Worm (Caenorhabditis elegans) whole organism, L4 larva: Measurements from ENCODE around the gene F10C2.7.
A peak's percentile ranks its signal among the peaks of the same experiment; 100 is the strongest.

Experiments used
- Y5F2A.4 ChIP-seq: fragments of 200-800 bp; sonication (Bioruptor generic); optimal IDR thresholded peaks from 2 replicates; lab custom pipeline; 2018; ENCODE audit warnings: mild to moderate bottlenecking, missing genetic modification characterization, missing compliant biosample characterization
- aha-1 ChIP-seq: fragments of 150-350 bp; peaks from one replicate; lab custom pipeline; 2014; ENCODE audit warnings: missing biosample characterization, missing genetic modification characterization
- nhr-28 ChIP-seq: fragments of 150-350 bp; optimal IDR thresholded peaks from 2 replicates; lab custom pipeline; 2014; ENCODE audit warnings: missing biosample characterization, missing genetic modification characterization

Gene F10C2.7

DNA sequence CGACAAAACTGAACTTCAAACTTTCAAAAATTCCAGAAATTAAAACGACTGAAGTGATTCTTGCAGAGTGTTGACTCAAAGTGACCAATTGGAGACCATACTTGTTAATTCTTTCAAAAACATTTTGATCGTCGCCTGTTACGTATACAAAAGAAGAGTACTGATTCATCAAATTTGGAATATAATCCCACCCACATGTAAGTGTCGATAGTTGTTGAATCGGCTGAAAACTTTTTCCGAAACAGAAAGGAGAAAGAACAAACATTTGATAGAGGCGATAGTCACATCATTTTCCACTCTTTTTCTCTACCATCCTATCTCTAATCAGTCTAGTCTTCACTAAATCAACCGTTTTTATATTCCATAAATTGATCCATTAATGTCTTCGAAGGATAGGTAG lies 50.2 kb downstream of the F10C2.7 start, which contains the start of gene nhr-153:
Gene nhr-153, plus strand, starts transcription at position 301 of the 400 bp plus-strand sequence.
- TF ChIP-seq nhr-28 (tag; lab: Kevin White, UChicago) (peak; percentile 19), Y5F2A.4 (GFP tag; lab: Kevin White, UChicago) (no peak), aha-1 (tag; lab: Kevin White, UChicago) (peak; percentile 67)
